Worm (Caenorhabditis elegans) whole organism, early embryonic: ENCODE data around the gene str-101.

Experiments used
- ama-1 ChIP-seq: fragments of 150-350 bp; optimal IDR thresholded peaks from 2 replicates; lab custom pipeline; 2014
- flt-1 ChIP-seq: fragments of 200-800 bp; sonication (Bioruptor generic); IDR thresholded peaks from 2 replicates; pipeline ENCODE4 v1.3.6; 2022; ENCODE audit warnings: missing genetic modification characterization, missing compliant biosample characterization
- scrt-1 ChIP-seq: fragments of 200-800 bp; sonication (Bioruptor generic); IDR thresholded peaks from 2 replicates; pipeline ENCODE4 v1.3.6; 2022; ENCODE audit warnings: missing genetic modification characterization, missing compliant biosample characterization

ce11 chrV:15702263-15702662, 9.5 kb downstream of the str-101 start, which contains the start of gene nhr-53:
- TF ChIP-seq ama-1 (lab: Kevin White, UChicago): no peak
- no peak for TF ChIP-seq scrt-1 (GFP tag; lab: Robert Waterston, UW)
- TF ChIP-seq flt-1: no peak
